Fruit fly (Drosophila melanogaster): Measurements from ENCODE around the gene Ho.

dm6 chr3R:11661187-11661586 lies 18.4 kb upstream of the Ho start:
- TF ChIP-seq CG8478 (optimal IDR thresholded peaks at IDR 0.05) (no peak), CTCF (optimal IDR thresholded peaks at IDR 0.05) (no peak)
